Fruit fly (Drosophila melanogaster): ENCODE measurements around the gene pHCl-2.
A peak's percentile ranks its signal among the peaks of the same experiment; 100 is the strongest.

The pHCl-2 gene

dm6 chr3R:31251130-31251770, 53.9 kb downstream of the pHCl-2 start:
- TF ChIP-seq fd96Ca (GFP tag; IDR thresholded peaks at IDR 0.05) (0 out of 3 replicates have a peak, but pooled peaks have one; percentile 52), CG4496 (GFP tag; IDR thresholded peaks at IDR 0.05) (peak; percentile 74; the same call in 2 of the 3 replicates), rn (GFP tag; IDR thresholded peaks at IDR 0.05) (no peak), CG8301 (tag; optimal IDR thresholded peaks at IDR 0.05) (peak; percentile 58), EcR (GFP tag; optimal IDR thresholded peaks at IDR 0.05) (no peak), Ets98B (GFP tag; IDR thresholded peaks at IDR 0.05) (peak; percentile 81), CG17806 (tag; optimal IDR thresholded peaks at IDR 0.05) (no peak), CG32121 (GFP tag; IDR thresholded peaks at IDR 0.05) (peak; percentile 82), CG10348 (GFP tag; IDR thresholded peaks at IDR 0.05) (no peak), D1 (tag; optimal IDR thresholded peaks at IDR 0.05) (no peak), gl (tag; optimal IDR thresholded peaks at IDR 0.05) (no peak), Pif1A (GFP tag; optimal IDR thresholded peaks at IDR 0.05) (peak; percentile 55), CG9948 (tag; optimal IDR thresholded peaks at IDR 0.05) (no peak), CG12605 (GFP tag; IDR thresholded peaks at IDR 0.05) (peak; percentile 60), CG14655 (GFP tag; optimal IDR thresholded peaks at IDR 0.05) (no peak), Snoo (tag; optimal IDR thresholded peaks at IDR 0.05) (no peak), CG34367 (tag; optimal IDR thresholded peaks at IDR 0.05) (peak; percentile 4), CG13204 (GFP tag; optimal IDR thresholded peaks at IDR 0.05) (no peak), Pif1B (GFP tag; optimal IDR thresholded peaks at IDR 0.05) (peak; percentile 23), CG8159 (tag; optimal IDR thresholded peaks at IDR 0.05) (no peak), CG15710 (tag; optimal IDR thresholded peaks at IDR 0.05) (no peak)

All from whole organism, pupa.